Fruit fly (Drosophila melanogaster) whole organism, prepupa: ENCODE results near the gene CG12316.

Source experiments
- CG10631 ChIP-seq: fragments of 200-800 bp; sonication (Bioruptor generic); optimal IDR thresholded peaks from 2 replicates; lab custom pipeline; 2016; ENCODE audit warnings: missing biosample characterization, missing genetic modification characterization
- CG10669 ChIP-seq: fragments of 200-800 bp; sonication (Bioruptor generic); optimal IDR thresholded peaks from 3 replicates; lab custom pipeline; 2018; ENCODE audit warnings: missing biosample characterization, mild to moderate bottlenecking, missing genetic modification characterization, moderate library complexity
- CG11294 ChIP-seq: fragments of 200-800 bp; sonication (Bioruptor generic); IDR thresholded peaks from 2 replicates; pipeline ENCODE4 v1.3.6; 2022; ENCODE audit warnings: missing biosample characterization, missing genetic modification characterization
- CG11762 ChIP-seq: fragments of 200-800 bp; sonication (Bioruptor generic); optimal IDR thresholded peaks from 3 replicates; lab custom pipeline; 2016; ENCODE audit warnings: missing biosample characterization, missing genetic modification characterization; ENCODE audit not compliant: insufficient read depth
- CG11902 ChIP-seq: fragments of 200-800 bp; sonication (Bioruptor generic); optimal IDR thresholded peaks from 3 replicates; lab custom pipeline; 2016; ENCODE audit warnings: missing biosample characterization, missing genetic modification characterization
- CG15336 ChIP-seq: fragments of 200-800 bp; sonication (Bioruptor generic); IDR thresholded peaks from 2 replicates; pipeline ENCODE4 v1.3.6; 2022; ENCODE audit warnings: missing biosample characterization, missing genetic modification characterization
- CG16779 ChIP-seq: fragments of 200-800 bp; sonication (Bioruptor generic); optimal IDR thresholded peaks from 3 replicates; lab custom pipeline; 2017; ENCODE audit warnings: missing biosample characterization, mild to moderate bottlenecking, missing genetic modification characterization
- CG3032 ChIP-seq: fragments of 200-800 bp; optimal IDR thresholded peaks from 2 replicates; lab custom pipeline; 2019; ENCODE audit warnings: missing biosample characterization, mild to moderate bottlenecking, missing genetic modification characterization, moderate library complexity
- CG32006 ChIP-seq: fragments of 200-800 bp; sonication (Bioruptor generic); optimal IDR thresholded peaks from 3 replicates; lab custom pipeline; 2017; ENCODE audit warnings: missing biosample characterization, mild to moderate bottlenecking, missing genetic modification characterization
- CG34406 ChIP-seq: fragments of 200-800 bp; sonication (Bioruptor generic); optimal IDR thresholded peaks from 3 replicates; lab custom pipeline; 2016; ENCODE audit warnings: missing biosample characterization, missing genetic modification characterization
- CG3919 ChIP-seq: fragments of 200-800 bp; sonication (Bioruptor generic); optimal IDR thresholded peaks from 3 replicates; lab custom pipeline; 2016; ENCODE audit warnings: missing biosample characterization, missing genetic modification characterization
- CG6276 ChIP-seq: fragments of 200-800 bp; sonication (Bioruptor generic); optimal IDR thresholded peaks from 2 replicates; lab custom pipeline; 2017; ENCODE audit warnings: missing biosample characterization, mild to moderate bottlenecking, missing genetic modification characterization
- CG6792 ChIP-seq: fragments of 200-800 bp; sonication (Bioruptor generic); optimal IDR thresholded peaks from 3 replicates; lab custom pipeline; 2016; ENCODE audit warnings: missing biosample characterization, missing genetic modification characterization
- CG6808 ChIP-seq: fragments of 200-800 bp; sonication (Bioruptor generic); optimal IDR thresholded peaks from 3 replicates; lab custom pipeline; 2017; ENCODE audit warnings: missing biosample characterization, missing genetic modification characterization, mild to moderate bottlenecking, moderate library complexity, missing genetic modification reagents
- CG7368 ChIP-seq: fragments of 200-800 bp; sonication (Bioruptor generic); optimal IDR thresholded peaks from 3 replicates; lab custom pipeline; 2016; ENCODE audit warnings: missing biosample characterization, missing genetic modification characterization
- CG8119 ChIP-seq: fragments of 200-800 bp; sonication (Bioruptor generic); IDR thresholded peaks from 3 replicates; pipeline ENCODE4 v1.3.6; 2022; ENCODE audit warnings: missing biosample characterization, missing genetic modification characterization
- CG9139 ChIP-seq: fragments of 200-800 bp; sonication (Bioruptor generic); optimal IDR thresholded peaks from 3 replicates; lab custom pipeline; 2017; ENCODE audit warnings: missing biosample characterization, mild to moderate bottlenecking, missing genetic modification characterization
- Eip78C ChIP-seq: fragments of 200-800 bp; sonication (Bioruptor generic); peaks from one replicate; lab custom pipeline; 2016; ENCODE audit warnings: missing biosample characterization, missing genetic modification characterization
- Eip93F ChIP-seq: fragments of 200-800 bp; sonication (Bioruptor generic); optimal IDR thresholded peaks from 2 replicates; lab custom pipeline; 2016; ENCODE audit warnings: missing biosample characterization, mild to moderate bottlenecking, missing genetic modification characterization
- Ets21C ChIP-seq: fragments of 200-800 bp; sonication (Bioruptor generic); optimal IDR thresholded peaks from 3 replicates; lab custom pipeline; 2016; ENCODE audit warnings: missing biosample characterization, missing genetic modification characterization
- Ets96B ChIP-seq: fragments of 200-800 bp; optimal IDR thresholded peaks from 2 replicates; lab custom pipeline; 2019; ENCODE audit warnings: missing biosample characterization, mild to moderate bottlenecking, missing genetic modification characterization, moderate library complexity
- Hr38 ChIP-seq: sonication (Bioruptor generic); optimal IDR thresholded peaks from 2 replicates; lab custom pipeline; 2016; ENCODE audit warnings: missing biosample characterization, missing genetic modification characterization
- Hr4 ChIP-seq: fragments of 200-800 bp; sonication (Bioruptor generic); optimal IDR thresholded peaks from 3 replicates; lab custom pipeline; 2016; ENCODE audit warnings: missing biosample characterization, missing genetic modification characterization
- Lpt ChIP-seq: fragments of 200-800 bp; sonication (Bioruptor generic); optimal IDR thresholded peaks from 3 replicates; lab custom pipeline; 2016; ENCODE audit warnings: missing biosample characterization, missing genetic modification characterization
- Met ChIP-seq: fragments of 200-800 bp; sonication (Bioruptor generic); optimal IDR thresholded peaks from 3 replicates; lab custom pipeline; 2016; ENCODE audit warnings: missing biosample characterization, missing genetic modification characterization
- OdsH ChIP-seq: fragments of 200-800 bp; sonication (Bioruptor generic); optimal IDR thresholded peaks from 3 replicates; lab custom pipeline; 2016; ENCODE audit warnings: missing biosample characterization, missing genetic modification characterization
- Smox ChIP-seq: fragments of 200-800 bp; sonication (Bioruptor generic); optimal IDR thresholded peaks from 3 replicates; lab custom pipeline; 2016; ENCODE audit warnings: missing biosample characterization, missing genetic modification characterization
- Sox102F ChIP-seq: fragments of 200-800 bp; sonication (Bioruptor generic); optimal IDR thresholded peaks from 2 replicates; lab custom pipeline; 2016; ENCODE audit warnings: missing biosample characterization, mild to moderate bottlenecking, missing genetic modification characterization
- Sox14 ChIP-seq: fragments of 200-800 bp; sonication (Bioruptor generic); optimal IDR thresholded peaks from 3 replicates; lab custom pipeline; 2016; ENCODE audit warnings: missing biosample characterization, missing genetic modification characterization
- Sox15 ChIP-seq: fragments of 200-800 bp; sonication (Bioruptor generic); optimal IDR thresholded peaks from 3 replicates; lab custom pipeline; 2016; ENCODE audit warnings: missing biosample characterization, missing genetic modification characterization
- achi ChIP-seq: fragments of 200-800 bp; sonication (Bioruptor generic); optimal IDR thresholded peaks from 3 replicates; lab custom pipeline; 2016; ENCODE audit warnings: missing biosample characterization, missing genetic modification characterization
- acj6 ChIP-seq: fragments of 200-800 bp; sonication (Bioruptor generic); optimal IDR thresholded peaks from 3 replicates; lab custom pipeline; 2016; ENCODE audit warnings: missing biosample characterization, missing genetic modification characterization
- cyc ChIP-seq: fragments of 200-800 bp; sonication (Bioruptor generic); optimal IDR thresholded peaks from 3 replicates; lab custom pipeline; 2016; ENCODE audit warnings: missing biosample characterization, missing genetic modification characterization
- dac ChIP-seq: fragments of 200-800 bp; sonication (Bioruptor generic); optimal IDR thresholded peaks from 2 replicates; lab custom pipeline; 2017; ENCODE audit warnings: missing biosample characterization, mild to moderate bottlenecking, missing genetic modification characterization
- eg ChIP-seq: fragments of 200-800 bp; sonication (Bioruptor generic); IDR thresholded peaks from 3 replicates; pipeline ENCODE4 v1.3.6; 2022; ENCODE audit warnings: missing biosample characterization, missing genetic modification characterization
- esn ChIP-seq: fragments of 200-800 bp; sonication (Bioruptor generic); optimal IDR thresholded peaks from 2 replicates; lab custom pipeline; 2016; ENCODE audit warnings: missing biosample characterization, mild to moderate bottlenecking, missing genetic modification characterization, moderate library complexity
- fd59A ChIP-seq: fragments of 200-800 bp; sonication (Bioruptor generic); optimal IDR thresholded peaks from 2 replicates; lab custom pipeline; 2017; ENCODE audit warnings: missing biosample characterization, mild to moderate bottlenecking, missing genetic modification characterization, missing genetic modification reagents
- fd85E ChIP-seq: fragments of 200-800 bp; sonication (Bioruptor generic); optimal IDR thresholded peaks from 3 replicates; lab custom pipeline; 2016; ENCODE audit warnings: missing biosample characterization, missing genetic modification characterization
- fkh ChIP-seq: fragments of 200-800 bp; sonication (Bioruptor generic); optimal IDR thresholded peaks from 3 replicates; lab custom pipeline; 2017; ENCODE audit warnings: missing biosample characterization, mild to moderate bottlenecking, missing genetic modification characterization, moderate library complexity
- lz ChIP-seq: fragments of 200-800 bp; sonication (Bioruptor generic); optimal IDR thresholded peaks from 3 replicates; lab custom pipeline; 2016; ENCODE audit warnings: missing biosample characterization, missing genetic modification characterization
- pdm3 ChIP-seq: fragments of 200-800 bp; sonication (Bioruptor generic); optimal IDR thresholded peaks from 3 replicates; lab custom pipeline; 2016; ENCODE audit warnings: missing biosample characterization, missing genetic modification characterization
- spab ChIP-seq: fragments of 200-800 bp; sonication (Bioruptor generic); optimal IDR thresholded peaks from 2 replicates; lab custom pipeline; 2017; ENCODE audit warnings: missing biosample characterization, mild to moderate bottlenecking, missing genetic modification characterization, missing genetic modification reagents
- ss ChIP-seq, 2 experiments: fragments of 200-800 bp; sonication (Bioruptor generic); optimal IDR thresholded peaks; 2 replicates in 1 of 2; 3 replicates in 1 of 2; lab custom pipeline; 2017 to 2018; ENCODE audit warnings: mild to moderate bottlenecking in 2 of 2, missing biosample characterization in 2 of 2, missing genetic modification characterization in 2 of 2, moderate library complexity in 1 of 2
- svp ChIP-seq: fragments of 200-800 bp; sonication (Bioruptor generic); peaks from one replicate; lab custom pipeline; 2016; ENCODE audit warnings: missing biosample characterization, missing genetic modification characterization
- topi ChIP-seq: fragments of 200-800 bp; sonication (Bioruptor generic); optimal IDR thresholded peaks from 3 replicates; lab custom pipeline; 2016; ENCODE audit warnings: missing biosample characterization, missing genetic modification characterization
- vri ChIP-seq: fragments of 200-800 bp; sonication (Bioruptor generic); optimal IDR thresholded peaks from 3 replicates; lab custom pipeline; 2016; ENCODE audit warnings: missing biosample characterization, mild to moderate bottlenecking, missing genetic modification characterization

CG12316 gene

dm6 chr3L:15108948-15109347 lies 27.8 kb downstream of the CG12316 start (continued):
- TF ChIP-seq CG11294 (GFP tag; lab: Robert Waterston, UW) (no peak), spab (GFP tag; lab: Kevin White, UChicago) (no peak), CG11762 (GFP tag; lab: Kevin White, UChicago) (no peak), cyc (GFP tag; lab: Kevin White, UChicago) (no peak), CG16779 (tag; lab: Kevin White, UChicago) (no peak), CG3919 (GFP tag; lab: Kevin White, UChicago) (no peak), eg (GFP tag; lab: Robert Waterston, UW) (no peak), CG6792 (GFP tag; lab: Kevin White, UChicago) (peak; percentile 21), dac (GFP tag; lab: Kevin White, UChicago) (no peak), CG7368 (GFP tag; lab: Kevin White, UChicago) (no peak), ss (GFP tag; optimal IDR thresholded peaks at IDR 0.05; lab: Kevin White, UChicago) (no peak), Smox (no peak), Ets96B (peak; percentile 39), Lpt (GFP tag; lab: Kevin White, UChicago) (peak; percentile 12), esn (GFP tag; lab: Kevin White, UChicago) (peak; percentile 39), topi (no peak), fkh (no peak), lz (peak; percentile 26), OdsH (no peak), CG10631 (GFP tag; lab: Kevin White, UChicago) (no peak), fd85E (GFP tag; lab: Kevin White, UChicago) (no peak), fd59A (no peak), CG11902 (no peak), Sox102F (GFP tag; lab: Kevin White, UChicago) (no peak), CG10669 (GFP tag; lab: Kevin White, UChicago) (no peak), Ets21C (no peak), svp (GFP tag; lab: Kevin White, UChicago) (no peak), CG9139 (GFP tag; lab: Kevin White, UChicago) (no peak), CG8119 (peak; percentile 66; the same call in 2 of the 3 replicates), vri (GFP tag; lab: Kevin White, UChicago) (no peak), Met (GFP tag; lab: Kevin White, UChicago) (peak; percentile 5)

DNA sequence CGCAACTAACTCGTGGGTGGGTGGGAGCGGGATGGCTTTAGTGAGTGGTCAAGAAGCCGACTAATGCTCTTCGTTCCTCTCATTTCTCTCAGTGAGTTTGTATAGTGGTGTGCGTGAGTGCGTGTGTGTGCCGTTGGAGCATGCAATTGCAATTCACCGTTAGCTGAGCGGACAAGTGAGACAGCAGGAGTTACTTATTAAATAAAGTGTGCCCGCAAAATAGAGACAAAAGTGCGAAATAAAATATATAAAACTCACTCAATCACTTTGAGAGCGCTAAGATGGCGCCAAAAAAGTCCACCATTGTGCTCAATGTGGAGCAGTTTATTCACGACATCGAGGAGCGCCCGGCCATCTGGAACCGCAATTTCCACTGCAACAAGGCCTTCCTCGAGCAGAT lies 28.2 kb downstream of the CG12316 start:
- peak; percentile 53 for TF ChIP-seq eg (GFP tag; lab: Robert Waterston, UW)
- no peak for TF ChIP-seq Sox14 (GFP tag; lab: Kevin White, UChicago)
- no peak for TF ChIP-seq achi (GFP tag; lab: Kevin White, UChicago)
- peak; percentile 39 for TF ChIP-seq CG6276 (GFP tag; lab: Kevin White, UChicago)
- no peak for TF ChIP-seq CG6808 (GFP tag; lab: Kevin White, UChicago)
- TF ChIP-seq CG15336 (GFP tag; lab: Robert Waterston, UW) = peak; percentile 13; the same call in 1 of the 2 replicates

DNA sequence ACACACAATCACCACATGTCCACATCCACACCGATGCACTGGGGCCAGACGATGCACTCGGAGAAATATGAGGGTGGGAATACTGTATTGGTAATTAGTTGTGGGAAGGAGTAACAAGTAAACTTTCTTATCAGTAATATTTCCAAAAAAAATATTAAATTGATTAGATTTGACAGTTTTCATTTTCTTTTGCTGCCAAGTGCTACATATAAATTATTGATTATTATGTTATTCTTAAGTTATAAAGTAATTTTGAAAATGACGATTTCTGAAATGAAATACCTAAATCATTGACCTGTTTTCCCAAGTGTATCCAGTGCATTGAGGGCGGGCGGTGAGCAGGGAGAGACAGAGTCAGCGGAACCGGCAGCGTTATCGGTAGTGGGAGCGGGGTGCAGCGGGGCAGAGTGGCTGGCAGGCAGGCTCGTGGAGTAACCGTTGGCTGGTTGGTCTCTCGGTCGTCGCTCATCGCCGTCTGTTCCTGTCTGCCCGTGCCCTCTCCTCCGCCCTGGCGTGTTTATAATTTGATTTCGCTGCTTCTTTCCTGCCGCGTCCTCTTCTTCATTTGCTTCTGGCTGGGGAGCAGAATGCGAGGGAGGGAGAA lies 28.9 kb downstream of the CG12316 start:
- TF ChIP-seq pdm3 = peak; percentile 92
- peak; percentile 94 for TF ChIP-seq Sox15 (GFP tag; lab: Kevin White, UChicago)
- TF ChIP-seq CG3032 = peak; percentile 96
- peak; percentile 87 for TF ChIP-seq Lpt (GFP tag; lab: Kevin White, UChicago)
- TF ChIP-seq CG10631 (GFP tag; lab: Kevin White, UChicago) = peak; percentile 98
- TF ChIP-seq Eip78C = peak; percentile 99
- TF ChIP-seq Hr4 (GFP tag; lab: Kevin White, UChicago) = peak; percentile 95
- peak; percentile 96 for TF ChIP-seq CG34406 (GFP tag; lab: Kevin White, UChicago)
- peak; percentile 94 for TF ChIP-seq Smox
- peak; percentile 95 for TF ChIP-seq CG10669 (GFP tag; lab: Kevin White, UChicago)
- TF ChIP-seq CG32006 (GFP tag; lab: Kevin White, UChicago) = peak; percentile 99
- peak; percentile 95 for TF ChIP-seq ss (GFP tag; optimal IDR thresholded peaks at IDR 0.05; lab: Kevin White, UChicago)
- peak; percentile 96 for TF ChIP-seq CG6808 (GFP tag; lab: Kevin White, UChicago)
- peak; percentile 97 for TF ChIP-seq CG8119
- TF ChIP-seq Hr38 (GFP tag; lab: Kevin White, UChicago) = no peak
- TF ChIP-seq CG15336 (GFP tag; lab: Robert Waterston, UW) = peak; percentile 96
- peak; percentile 90 for TF ChIP-seq Ets21C
- TF ChIP-seq Ets96B = peak; percentile 95
- TF ChIP-seq eg (GFP tag; lab: Robert Waterston, UW) = peak; percentile 88
- TF ChIP-seq Eip93F (GFP tag; lab: Kevin White, UChicago) = peak; percentile 91
- TF ChIP-seq spab (GFP tag; lab: Kevin White, UChicago) = peak; percentile 97
- TF ChIP-seq CG16779 (tag; lab: Kevin White, UChicago) = peak; percentile 94
- peak; percentile 89 for TF ChIP-seq CG9139 (GFP tag; lab: Kevin White, UChicago)
- TF ChIP-seq acj6 (GFP tag; lab: Kevin White, UChicago) = peak; percentile 97
- no peak for TF ChIP-seq fkh
- peak; percentile 98 for TF ChIP-seq fd59A
- TF ChIP-seq CG3919 (GFP tag; lab: Kevin White, UChicago) = peak; percentile 95
